Fruit fly (Drosophila melanogaster): ENCODE measurements around the gene CG46306.

The CG46306 gene

dm6 chrX:16833097-16833496, 2.2 kb downstream of the CG46306 start (continued):
- TF ChIP-seq CG32532 (GFP tag; IDR thresholded peaks at IDR 0.05) (peak; percentile 61), row (GFP tag; IDR thresholded peaks at IDR 0.05) (peak; percentile 78), CTCF (GFP tag; optimal IDR thresholded peaks at IDR 0.05) (peak; percentile 49), prd (optimal IDR thresholded peaks at IDR 0.05) (no peak), prd (GFP tag; IDR thresholded peaks at IDR 0.05) (peak; percentile 77), Rfx (GFP tag; IDR thresholded peaks at IDR 0.05) (peak; percentile 68), pum (GFP tag; optimal IDR thresholded peaks at IDR 0.05) (peak; percentile 65), CG3995 (GFP tag; optimal IDR thresholded peaks at IDR 0.05) (no peak), Trl (optimal IDR thresholded peaks at IDR 0.05) (no peak), Trl (GFP tag; optimal IDR thresholded peaks at IDR 0.05) (peak; percentile 65), HLH4C (GFP tag; IDR thresholded peaks at IDR 0.05; ENCODE audit: partially characterized antibody) (no peak), esg (GFP tag; conservative IDR thresholded peaks at IDR 0.05) (peak; percentile 64)

DNA sequence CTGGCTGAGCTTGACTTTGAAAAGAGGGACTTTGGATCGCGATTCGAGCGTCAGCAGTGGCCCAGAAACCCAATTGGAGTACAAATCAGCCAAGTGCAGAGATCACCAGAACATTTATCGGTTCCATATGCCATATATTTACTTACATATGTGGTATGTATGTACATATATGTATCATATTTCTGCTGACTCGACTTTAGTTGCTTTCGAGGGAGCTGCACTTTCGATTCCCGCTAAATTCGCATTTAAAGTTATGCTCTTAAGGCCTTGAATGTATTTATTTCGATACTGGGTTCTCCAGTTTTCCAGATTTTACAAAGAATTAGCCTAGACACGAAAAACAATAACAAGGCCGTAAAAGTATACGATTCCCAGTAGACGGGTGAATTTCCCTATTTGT, 3.5 kb downstream of the CG46306 start:
- TF ChIP-seq CG3163 (GFP tag; optimal IDR thresholded peaks at IDR 0.05) (no peak), aop (GFP tag; IDR thresholded peaks at IDR 0.05) (no peak), CG8290 (GFP tag; optimal IDR thresholded peaks at IDR 0.05) (no peak), CG8290 (tag; optimal IDR thresholded peaks at IDR 0.05) (no peak), gsb-n (tag; optimal IDR thresholded peaks at IDR 0.05) (no peak), CG14860 (GFP tag; IDR thresholded peaks at IDR 0.05; ENCODE audit: partially characterized antibody) (no peak), sna (GFP tag; IDR thresholded peaks at IDR 0.05; ENCODE audit: partially characterized antibody) (no peak), CG12391 (tag; optimal IDR thresholded peaks at IDR 0.05) (no peak), tx (GFP tag; optimal IDR thresholded peaks at IDR 0.05) (no peak), gsb (GFP tag; IDR thresholded peaks at IDR 0.05) (no peak), Taf1 (GFP tag; IDR thresholded peaks at IDR 0.05) (no peak), ftz-f1 (GFP tag; optimal IDR thresholded peaks at IDR 0.05) (no peak), crol (GFP tag; IDR thresholded peaks at IDR 0.05) (no peak), CG6791 (GFP tag; IDR thresholded peaks at IDR 0.05; ENCODE audit: partially characterized antibody) (no peak), emc (GFP tag; optimal IDR thresholded peaks at IDR 0.05) (no peak)

DNA sequence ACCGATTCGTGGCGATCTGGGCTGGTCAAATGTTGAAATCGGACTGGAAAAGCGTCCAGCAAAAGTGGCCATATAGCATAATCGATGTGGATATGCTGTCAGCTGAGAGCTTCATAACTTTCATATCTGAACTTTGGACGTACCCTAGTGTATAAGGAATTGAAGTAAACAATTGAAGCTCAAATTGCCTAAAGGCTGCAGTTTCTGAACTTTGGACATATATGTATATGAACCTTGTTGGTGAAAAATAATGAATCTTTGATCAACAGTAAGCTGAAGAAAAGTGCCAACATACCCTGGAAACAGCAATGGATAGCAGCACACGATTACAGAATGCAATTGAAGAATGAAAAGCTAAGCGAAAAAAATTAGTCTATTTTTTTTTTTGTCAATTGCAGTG, 5.2 kb downstream of the CG46306 start:
- TF ChIP-seq sens (GFP tag) = peak; percentile 74
- no peak for TF ChIP-seq Trl (optimal IDR thresholded peaks at IDR 0.05)
- TF ChIP-seq Trl (GFP tag; optimal IDR thresholded peaks at IDR 0.05) = no peak

dm6 chrX:16829439-16830028, 5.8 kb downstream of the CG46306 start:
- TF ChIP-seq CG17328 (GFP tag; IDR thresholded peaks at IDR 0.05) (no peak), odd (GFP tag; optimal IDR thresholded peaks at IDR 0.05) (no peak), CG7839 (tag; optimal IDR thresholded peaks at IDR 0.05) (peak; percentile 18), Hmx (GFP tag; optimal IDR thresholded peaks at IDR 0.05) (no peak), zfh2 (GFP tag; optimal IDR thresholded peaks at IDR 0.05) (no peak), hkb (optimal IDR thresholded peaks at IDR 0.05) (no peak), hkb (GFP tag; IDR thresholded peaks at IDR 0.05) (peak; percentile 28; the same call in 1 of the 2 replicates), CG2678 (tag; optimal IDR thresholded peaks at IDR 0.05) (peak; percentile 44), CG15514 (GFP tag; optimal IDR thresholded peaks at IDR 0.05) (peak; percentile 4), lab (GFP tag; optimal IDR thresholded peaks at IDR 0.05) (peak; percentile 23), bsh (GFP tag; optimal IDR thresholded peaks at IDR 0.05) (peak in 1 of 2 experiments; percentile 12), HLH4C (GFP tag; IDR thresholded peaks at IDR 0.05; ENCODE audit: partially characterized antibody) (no peak), CG12299 (tag; optimal IDR thresholded peaks at IDR 0.05) (no peak), CoRest (tag; optimal IDR thresholded peaks at IDR 0.05) (peak; percentile 2), Sox102F (GFP tag; optimal IDR thresholded peaks at IDR 0.05) (peak; percentile 55), row (GFP tag; IDR thresholded peaks at IDR 0.05) (peak; percentile 31; the same call in 1 of the 3 replicates), CG3163 (GFP tag; optimal IDR thresholded peaks at IDR 0.05) (no peak), Atf6 (GFP tag; IDR thresholded peaks at IDR 0.05) (peak; percentile 25; the same call in 1 of the 2 replicates), Dfd (GFP tag; optimal IDR thresholded peaks at IDR 0.05) (no peak), CG1024 (GFP tag; IDR thresholded peaks at IDR 0.05) (no peak), CG15269 (tag; optimal IDR thresholded peaks at IDR 0.05) (peak; percentile 41), CG2712 (tag; optimal IDR thresholded peaks at IDR 0.05) (no peak), CG34422 (GFP tag; IDR thresholded peaks at IDR 0.05) (no peak), Lpt (GFP tag; optimal IDR thresholded peaks at IDR 0.05) (no peak)

All from whole organism, embryonic.